Fruit fly (Drosophila melanogaster) whole organism, wandering third instar larva: ENCODE measurements around the gene jumu.

Experiments
- Jra ChIP-seq: sonication (Bioruptor generic); optimal IDR thresholded peaks from 2 replicates; lab custom pipeline; 2016; ENCODE audit warnings: missing biosample characterization, missing genetic modification characterization
- N ChIP-seq: fragments of >200 bp; optimal IDR thresholded peaks from 2 replicates; lab custom pipeline; 2018; ENCODE audit warnings: missing biosample characterization, missing external identifiers, missing genetic modification characterization
- Vsx2 ChIP-seq: fragments of 200-300, 225-300 bp; sonication (Bioruptor generic); optimal IDR thresholded peaks from 2 replicates; lab custom pipeline; 2018; ENCODE audit warnings: missing biosample characterization, missing genetic modification characterization; ENCODE audit not compliant: partially characterized antibody
- h ChIP-seq: fragments of 200-800 bp; sonication (Bioruptor generic); optimal IDR thresholded peaks from 3 replicates; lab custom pipeline; 2016; ENCODE audit warnings: missing biosample characterization, mild to moderate bottlenecking, missing genetic modification characterization

dm6 chr3R:10403940-10404339 lies 54.0 kb downstream of the jumu start:
- TF ChIP-seq h (GFP tag; lab: Kevin White, UChicago) (no peak), Vsx2 (GFP tag; lab: Kevin White, UChicago) (no peak), N (GFP tag; lab: Kevin White, UChicago) (no peak), Jra (GFP tag; lab: Kevin White, UChicago) (no peak)
